Worm (Caenorhabditis elegans) whole organism, L4 larva: ENCODE measurements around the gene K08H2.7.

Experiments
- R02D3.7 ChIP-seq: fragments of 150-350 bp; sonication (generic microtip); optimal IDR thresholded peaks from 3 replicates; lab custom pipeline; 2014; ENCODE audit warnings: missing biosample characterization, missing genetic modification characterization
- fkh-10 ChIP-seq: fragments of 150-350 bp; optimal IDR thresholded peaks from 2 replicates; lab custom pipeline; 2014; ENCODE audit warnings: missing biosample characterization, missing genetic modification reagents, missing genetic modification characterization
- unc-62 ChIP-seq, 3 experiments: fragments of 150-350 bp in 1 of 3; sonication (generic microtip); optimal IDR thresholded peaks in 2 of 3; peaks in 1 of 3; 1 replicate in 1 of 3; 2 replicates in 2 of 3; lab custom pipeline; 2014 to 2017; ENCODE audit warnings: missing biosample characterization in 3 of 3, missing genetic modification characterization in 3 of 3, missing genetic modification reagents in 3 of 3, missing genotype in 1 of 3

DNA sequence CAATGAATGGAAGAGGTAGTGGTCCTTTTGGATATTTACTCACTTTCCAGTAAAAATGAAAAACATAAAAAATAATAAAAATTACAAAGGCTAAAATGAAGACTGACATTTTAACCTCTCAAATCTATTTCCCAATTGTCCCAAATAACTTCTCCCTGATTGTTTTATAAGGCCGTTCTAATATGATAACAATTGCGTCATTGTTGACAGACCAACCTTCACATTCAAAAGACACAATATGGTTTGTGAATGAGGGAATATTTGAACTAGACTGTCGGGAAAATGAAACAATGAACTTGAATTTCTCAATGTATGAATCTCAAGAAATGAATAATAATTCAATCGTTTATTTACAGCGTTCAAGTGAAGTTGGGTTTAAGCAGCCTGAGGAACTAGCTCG, 19.0 kb upstream of the K08H2.7 start, which contains the start of gene cyp-14A1:
- TF ChIP-seq R02D3.7 (no peak), fkh-10 (GFP tag; lab: Kevin White, UChicago) (no peak), unc-62 (GFP tag; optimal IDR thresholded peaks at IDR 0.05 in 1 of 2; lab: Kevin White, UChicago) (no peak), unc-62 (tag; optimal IDR thresholded peaks at IDR 0.05; lab: Kevin White, UChicago) (no peak)
